Worm (Caenorhabditis elegans): ENCODE data around the gene glb-6.

DNA sequence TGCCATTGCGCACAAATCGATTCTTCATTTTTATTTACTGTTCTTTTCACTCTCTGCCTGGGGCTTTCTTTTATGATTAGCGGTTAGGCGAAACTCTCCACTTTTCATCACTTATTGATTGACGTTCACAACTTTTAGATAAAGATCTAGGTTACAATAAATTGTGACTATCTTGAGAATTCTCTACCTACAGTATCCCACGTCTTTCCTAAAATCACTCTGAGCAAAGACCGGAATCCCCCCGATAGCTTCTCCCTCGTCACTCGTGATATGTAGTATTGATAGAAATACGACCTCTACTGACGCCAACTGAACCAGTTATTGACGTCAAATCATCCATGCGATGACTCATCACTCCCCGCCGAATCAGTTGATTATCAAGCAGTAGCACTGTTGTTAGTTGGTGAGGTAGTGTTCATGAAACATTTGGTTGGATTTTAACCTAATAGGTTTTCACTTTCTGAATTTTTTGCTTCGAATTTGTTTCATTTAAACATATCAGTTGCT, 48.5 kb downstream of the glb-6 start, which contains the start of gene hir-1:
- TF ChIP-seq snpc-4 (tag; optimal IDR thresholded peaks at IDR 0.05) (no peak), nhr-12 (tag; optimal IDR thresholded peaks at IDR 0.05) (no peak), unc-62 (GFP tag; optimal IDR thresholded peaks at IDR 0.05) (no peak), ceh-82 (tag; optimal IDR thresholded peaks at IDR 0.05) (no peak), dmd-4 (tag; optimal IDR thresholded peaks at IDR 0.05) (no peak), zag-1 (tag; optimal IDR thresholded peaks at IDR 0.05) (no peak), ZK546.5 (tag; optimal IDR thresholded peaks at IDR 0.05) (no peak), egl-27 (tag; optimal IDR thresholded peaks at IDR 0.05) (no peak), skn-1 (tag; optimal IDR thresholded peaks at IDR 0.05) (no peak)

Measured in whole organism, L2 larva.